Fruit fly (Drosophila melanogaster) whole organism, embryonic: ENCODE data around the gene CG15629.

Source experiments
- Aef1 ChIP-seq: fragments of 200-800 bp; sonication (Bioruptor generic); IDR thresholded peaks from 3 replicates; pipeline ENCODE4 v1.3.6; 2022; ENCODE audit warnings: missing biosample characterization, missing genetic modification characterization
- Atf6 ChIP-seq: fragments of 200-800 bp; sonication (Bioruptor generic); IDR thresholded peaks from 2 replicates; pipeline ENCODE4 v1.3.6; 2022; ENCODE audit warnings: missing biosample characterization, missing genetic modification characterization
- CG10321 ChIP-seq: fragments of 200-800 bp; sonication (Bioruptor generic); IDR thresholded peaks from 2 replicates; pipeline ENCODE4 v1.3.6; 2022; ENCODE audit warnings: missing biosample characterization, missing genetic modification characterization
- CG11504 ChIP-seq: fragments of 200-800 bp; sonication (Bioruptor generic); optimal IDR thresholded peaks from 3 replicates; lab custom pipeline; 2019; ENCODE audit warnings: missing biosample characterization, mild to moderate bottlenecking, missing genetic modification characterization, moderate library complexity
- CG12391 ChIP-seq: fragments of 200-800 bp; sonication (Bioruptor generic); optimal IDR thresholded peaks from 3 replicates; lab custom pipeline; 2018; ENCODE audit warnings: missing biosample characterization, mild to moderate bottlenecking, missing genetic modification characterization, moderate library complexity
- CG13624 ChIP-seq: fragments of 200-800 bp; sonication (Bioruptor generic); optimal IDR thresholded peaks from 2 replicates; lab custom pipeline; 2016; ENCODE audit warnings: missing biosample characterization, missing genetic modification characterization
- CG13894 ChIP-seq: fragments of 200-800 bp; sonication (Bioruptor generic); optimal IDR thresholded peaks from 3 replicates; lab custom pipeline; 2018; ENCODE audit warnings: missing biosample characterization, mild to moderate bottlenecking, missing genetic modification characterization, moderate library complexity
- CG14050 ChIP-seq: fragments of 200-800 bp; sonication (Bioruptor generic); IDR thresholded peaks from 3 replicates; pipeline ENCODE4 v1.3.6; 2022; ENCODE audit warnings: missing biosample characterization, missing genetic modification characterization
- CG15011 ChIP-seq: fragments of 200-800 bp; sonication (Bioruptor generic); optimal IDR thresholded peaks from 3 replicates; lab custom pipeline; 2018; ENCODE audit warnings: missing biosample characterization, mild to moderate bottlenecking, missing genetic modification characterization
- CG15269 ChIP-seq: fragments of 200-800 bp; sonication (Bioruptor generic); optimal IDR thresholded peaks from 2 replicates; lab custom pipeline; 2018; ENCODE audit warnings: missing biosample characterization, mild to moderate bottlenecking, missing genetic modification characterization, moderate library complexity
- CG16863 ChIP-seq: fragments of 200-800 bp; sonication (Bioruptor generic); optimal IDR thresholded peaks from 3 replicates; lab custom pipeline; 2016; ENCODE audit warnings: missing biosample characterization, missing genetic modification characterization
- CG17568 ChIP-seq: fragments of 200-800 bp; sonication (Bioruptor generic); optimal IDR thresholded peaks from 2 replicates; lab custom pipeline; 2018; ENCODE audit warnings: missing biosample characterization, mild to moderate bottlenecking, missing genetic modification characterization, moderate library complexity
- CG17912 ChIP-seq: fragments of 200-800 bp; sonication (Bioruptor generic); optimal IDR thresholded peaks from 2 replicates; lab custom pipeline; 2018; ENCODE audit warnings: missing biosample characterization, mild to moderate bottlenecking, missing genetic modification characterization
- CG30020 ChIP-seq: fragments of 200-800 bp; optimal IDR thresholded peaks from 2 replicates; lab custom pipeline; 2019; ENCODE audit warnings: missing biosample characterization, mild to moderate bottlenecking, missing genetic modification characterization, moderate library complexity
- CG4707 ChIP-seq: fragments of 200-800 bp; sonication (Bioruptor generic); optimal IDR thresholded peaks from 2 replicates; lab custom pipeline; 2018; ENCODE audit warnings: missing biosample characterization, mild to moderate bottlenecking, missing genetic modification characterization, moderate library complexity
- CG5180 ChIP-seq: fragments of 200-800 bp; sonication (Bioruptor generic); optimal IDR thresholded peaks from 3 replicates; lab custom pipeline; 2017; ENCODE audit warnings: missing biosample characterization, missing genetic modification characterization, mild to moderate bottlenecking, moderate library complexity, missing genetic modification reagents
- CG5953 ChIP-seq: fragments of 200-800 bp; sonication (Bioruptor generic); IDR thresholded peaks from 2 replicates; pipeline ENCODE4 v1.3.6; 2022; ENCODE audit warnings: missing biosample characterization, missing genetic modification characterization
- CG6765 ChIP-seq: fragments of 200-800 bp; sonication (Bioruptor generic); optimal IDR thresholded peaks from 3 replicates; lab custom pipeline; 2017; ENCODE audit warnings: missing biosample characterization, mild to moderate bottlenecking, missing genetic modification characterization
- CG7271 ChIP-seq: fragments of 200-800 bp; sonication (Bioruptor generic); optimal IDR thresholded peaks from 2 replicates; lab custom pipeline; 2018; ENCODE audit warnings: missing biosample characterization, mild to moderate bottlenecking, missing genetic modification characterization, moderate library complexity
- CG7556 ChIP-seq: fragments of 200-800 bp; sonication (Bioruptor generic); optimal IDR thresholded peaks from 2 replicates; lab custom pipeline; 2017; ENCODE audit warnings: missing biosample characterization, mild to moderate bottlenecking, missing genetic modification characterization
- Chrac-16 ChIP-seq: fragments of 200-800 bp; sonication (Bioruptor generic); optimal IDR thresholded peaks from 3 replicates; lab custom pipeline; 2016; ENCODE audit warnings: missing biosample characterization, missing genetic modification characterization
- Dbx ChIP-seq: fragments of 200-800 bp; sonication (Bioruptor generic); IDR thresholded peaks from 3 replicates; pipeline ENCODE4 v1.3.6; 2022; ENCODE audit warnings: missing biosample characterization, missing genetic modification characterization
- Dp ChIP-seq: fragments of 200-800 bp; sonication (Bioruptor generic); optimal IDR thresholded peaks from 2 replicates; lab custom pipeline; 2018; ENCODE audit warnings: missing biosample characterization, mild to moderate bottlenecking, missing genetic modification characterization, moderate library complexity
- Dref ChIP-seq: fragments of 200-800 bp; sonication (Bioruptor generic); IDR thresholded peaks from 2 replicates; pipeline ENCODE4 v1.3.6; 2022; ENCODE audit warnings: missing biosample characterization, missing genetic modification characterization
- Hey ChIP-seq: fragments of 200-800 bp; sonication (Bioruptor generic); optimal IDR thresholded peaks from 3 replicates; lab custom pipeline; 2018; ENCODE audit warnings: missing biosample characterization, mild to moderate bottlenecking, missing genetic modification characterization
- HmgD ChIP-seq: fragments of 200-800 bp; sonication (Bioruptor generic); optimal IDR thresholded peaks from 3 replicates; lab custom pipeline; 2016; ENCODE audit warnings: missing biosample characterization, missing genetic modification characterization
- Hmr ChIP-seq: fragments of 200-800 bp; sonication (Bioruptor generic); optimal IDR thresholded peaks from 3 replicates; lab custom pipeline; 2017; ENCODE audit warnings: mild to moderate bottlenecking, missing biosample characterization, missing genetic modification reagents, missing genetic modification characterization
- MBD-R2 ChIP-seq: fragments of 200-800 bp; sonication (Bioruptor generic); IDR thresholded peaks from 2 replicates; pipeline ENCODE4 v1.3.6; 2022; ENCODE audit warnings: missing biosample characterization, missing genetic modification characterization
- Max ChIP-seq: fragments of 200-800 bp; sonication (Bioruptor generic); optimal IDR thresholded peaks from 2 replicates; lab custom pipeline; 2016; ENCODE audit warnings: missing biosample characterization, mild to moderate bottlenecking, missing genetic modification characterization
- Med ChIP-seq: fragments of 200-800 bp; sonication (Bioruptor generic); peaks from one replicate; lab custom pipeline; 2016; ENCODE audit warnings: missing biosample characterization, missing genetic modification characterization, mild to moderate bottlenecking, inconsistent platforms, moderate library complexity
- NC2α ChIP-seq: fragments of 200-800 bp; sonication (Bioruptor generic); optimal IDR thresholded peaks from 2 replicates; lab custom pipeline; 2016; ENCODE audit warnings: missing biosample characterization, missing genetic modification characterization
- Opbp ChIP-seq: fragments of 200-800 bp; sonication (Bioruptor generic); IDR thresholded peaks from 3 replicates; pipeline ENCODE4 v1.3.6; 2022; ENCODE audit warnings: missing biosample characterization, missing genetic modification characterization; ENCODE audit not compliant: partially characterized antibody
- Ravus ChIP-seq: fragments of 200-800 bp; sonication (Bioruptor generic); IDR thresholded peaks from 2 replicates; pipeline ENCODE4 v1.3.6; 2022; ENCODE audit warnings: missing biosample characterization, missing genetic modification characterization
- Spps ChIP-seq: fragments of 200-800 bp; sonication (Bioruptor generic); optimal IDR thresholded peaks from 2 replicates; lab custom pipeline; 2018; ENCODE audit warnings: missing biosample characterization, mild to moderate bottlenecking, missing genetic modification characterization
- ara ChIP-seq: fragments of 200-800 bp; sonication (Bioruptor generic); IDR thresholded peaks from 2 replicates; pipeline ENCODE4 v1.3.6; 2022; ENCODE audit warnings: missing biosample characterization, missing genetic modification characterization
- ase ChIP-seq: fragments of 200-800 bp; sonication (Bioruptor generic); IDR thresholded peaks from 3 replicates; pipeline ENCODE4 v1.3.6; 2022; ENCODE audit warnings: missing biosample characterization, missing genetic modification characterization
- crp ChIP-seq, 2 experiments: fragments of 200-800 bp; sonication (Bioruptor generic); optimal IDR thresholded peaks; 2 replicates in 1 of 2; 3 replicates in 1 of 2; lab custom pipeline; 2017; ENCODE audit warnings: missing biosample characterization in 2 of 2, missing genetic modification characterization in 2 of 2, mild to moderate bottlenecking in 1 of 2, moderate library complexity in 1 of 2
- dimm ChIP-seq: fragments of 200-800 bp; sonication (Bioruptor generic); IDR thresholded peaks from 2 replicates; pipeline ENCODE4 v1.3.6; 2022; ENCODE audit warnings: missing biosample characterization, missing genetic modification characterization
- fd96Cb ChIP-seq: fragments of 200-800 bp; sonication (Bioruptor generic); optimal IDR thresholded peaks from 2 replicates; lab custom pipeline; 2018; ENCODE audit warnings: missing biosample characterization, mild to moderate bottlenecking, missing genetic modification characterization, moderate library complexity
- hbn ChIP-seq: fragments of 200-800 bp; sonication (Bioruptor generic); IDR thresholded peaks from 2 replicates; pipeline ENCODE4 v1.3.6; 2022; ENCODE audit warnings: missing biosample characterization, missing genetic modification characterization; ENCODE audit not compliant: partially characterized antibody
- ind ChIP-seq: fragments of 200-800 bp; sonication (Bioruptor generic); optimal IDR thresholded peaks from 3 replicates; lab custom pipeline; 2016; ENCODE audit warnings: missing biosample characterization, missing genetic modification characterization
- insv ChIP-seq, 2 experiments: fragments of 200-800 bp; sonication (Bioruptor generic); optimal IDR thresholded peaks; 3 replicates each; lab custom pipeline; 2016 to 2018; ENCODE audit warnings: missing biosample characterization in 2 of 2, missing genetic modification characterization in 2 of 2
- klu ChIP-seq: fragments of 200-800 bp; sonication (Bioruptor generic); IDR thresholded peaks from 2 replicates; pipeline ENCODE4 v1.3.6; 2022; ENCODE audit warnings: missing biosample characterization, missing genetic modification characterization
- nau ChIP-seq: fragments of 200-800 bp; sonication (Bioruptor generic); optimal IDR thresholded peaks from 3 replicates; lab custom pipeline; 2017; ENCODE audit warnings: missing biosample characterization, mild to moderate bottlenecking, missing genetic modification characterization, missing genetic modification reagents
- nmo ChIP-seq: fragments of 200-800 bp; sonication (Bioruptor generic); optimal IDR thresholded peaks from 2 replicates; lab custom pipeline; 2018; ENCODE audit warnings: missing biosample characterization, mild to moderate bottlenecking, missing genetic modification characterization, moderate library complexity
- sd ChIP-seq: fragments of 200-800 bp; sonication (Bioruptor generic); optimal IDR thresholded peaks from 3 replicates; lab custom pipeline; 2018; ENCODE audit warnings: missing biosample characterization, mild to moderate bottlenecking, missing genetic modification characterization, moderate library complexity
- tio ChIP-seq: fragments of 200-800 bp; sonication (Bioruptor generic); optimal IDR thresholded peaks from 2 replicates; lab custom pipeline; 2017; ENCODE audit warnings: missing biosample characterization, missing genetic modification characterization, inconsistent platforms
- tna ChIP-seq: fragments of 200-800 bp; sonication (Bioruptor generic); IDR thresholded peaks from 2 replicates; pipeline ENCODE4 v1.3.6; 2022; ENCODE audit warnings: missing biosample characterization, missing genetic modification characterization; ENCODE audit not compliant: partially characterized antibody
- wor ChIP-seq: fragments of 200-800 bp; sonication (Bioruptor generic); IDR thresholded peaks from 2 replicates; pipeline ENCODE4 v1.3.6; 2022; ENCODE audit warnings: missing biosample characterization, missing genetic modification characterization

Gene CG15629

dm6 chr2L:4793780-4794523 lies 18.9 kb upstream of the CG15629 start, which contains the start of gene fipi (continued):
- TF ChIP-seq CG4707 (GFP tag; lab: Kevin White, UChicago) (peak; percentile 36), CG30020 (tag; lab: Kevin White, UChicago) (no peak), CG13894 (tag; lab: Kevin White, UChicago) (peak; percentile 6), klu (GFP tag; lab: Robert Waterston, UW) (no peak), CG11504 (tag; lab: Kevin White, UChicago) (peak; percentile 99), Opbp (GFP tag; lab: Robert Waterston, UW) (no peak), ara (GFP tag; lab: Robert Waterston, UW) (no peak), CG14050 (GFP tag; lab: Robert Waterston, UW) (no peak), hbn (no peak), CG17568 (GFP tag; lab: Kevin White, UChicago) (peak; percentile 52), Dref (GFP tag; lab: Robert Waterston, UW) (no peak), Atf6 (GFP tag; lab: Robert Waterston, UW) (no peak)
- TF ChIP-seq, all 482 proteins: peak for 44

dm6 chr2L:4794524-4794804 lies 18.3 kb upstream of the CG15629 start, which contains the start of gene CG3294:
TSS of gene CG3294 (plus strand) at chr2L:4794549.
- TF ChIP-seq Hey (tag; lab: Kevin White, UChicago) (no peak), Ravus (GFP tag; lab: Robert Waterston, UW) (no peak), sd (peak; percentile 5), Hmr (GFP tag; lab: Kevin White, UChicago) (no peak), CG12391 (tag; lab: Kevin White, UChicago) (no peak), NC2α (GFP tag; lab: Kevin White, UChicago) (no peak), tio (GFP tag; lab: Kevin White, UChicago) (no peak), CG10321 (GFP tag; lab: Robert Waterston, UW) (no peak), CG16863 (GFP tag; lab: Kevin White, UChicago) (no peak), Spps (no peak), Aef1 (GFP tag; lab: Robert Waterston, UW) (no peak), CG13624 (GFP tag; lab: Kevin White, UChicago) (no peak), Dref (GFP tag; lab: Robert Waterston, UW) (no peak), MBD-R2 (GFP tag; lab: Robert Waterston, UW) (peak; percentile 90), Dp (GFP tag; lab: Kevin White, UChicago) (peak; percentile 47), crp (GFP tag; optimal IDR thresholded peaks at IDR 0.05; lab: Kevin White, UChicago) (peak; percentile 65 to 93), CG7556 (GFP tag; lab: Kevin White, UChicago) (no peak), nau (GFP tag; lab: Kevin White, UChicago) (no peak), dimm (GFP tag; lab: Robert Waterston, UW) (no peak), tna (GFP tag; lab: Robert Waterston, UW) (no peak), nmo (no peak), wor (GFP tag; lab: Robert Waterston, UW) (no peak), CG15011 (GFP tag; lab: Kevin White, UChicago) (no peak), Med (GFP tag; lab: Kevin White, UChicago) (no peak), ind (GFP tag; lab: Kevin White, UChicago) (no peak), HmgD (no peak), ase (GFP tag; lab: Robert Waterston, UW) (no peak), fd96Cb (no peak), CG17912 (GFP tag; lab: Kevin White, UChicago) (no peak), CG5953 (no peak), CG7271 (tag; lab: Kevin White, UChicago) (no peak), insv (GFP tag; optimal IDR thresholded peaks at IDR 0.05; lab: Kevin White, UChicago) (no peak), CG5180 (no peak), CG6765 (GFP tag; lab: Kevin White, UChicago) (no peak), Chrac-16 (GFP tag; lab: Kevin White, UChicago) (no peak), Dbx (GFP tag; lab: Robert Waterston, UW) (no peak), CG15269 (no peak), CG14050 (GFP tag; lab: Robert Waterston, UW) (no peak), Max (GFP tag; lab: Kevin White, UChicago) (no peak)
